Fruit fly (Drosophila melanogaster) whole organism, wandering third instar larva: ENCODE data around the gene Lgr3.

Experiments used
- Abd-B ChIP-seq: fragments of >200 bp; optimal IDR thresholded peaks from 2 replicates; lab custom pipeline; 2017; ENCODE audit warnings: missing biosample characterization, missing genetic modification characterization
- CG32264 ChIP-seq: fragments of 200-800 bp; sonication (Bioruptor generic); optimal IDR thresholded peaks from 2 replicates; lab custom pipeline; 2016; ENCODE audit warnings: missing biosample characterization, missing genetic modification characterization
- CG9705 ChIP-seq: fragments of 200-800 bp; sonication (Bioruptor generic); optimal IDR thresholded peaks from 2 replicates; lab custom pipeline; 2018; ENCODE audit warnings: missing biosample characterization, mild to moderate bottlenecking, missing genetic modification characterization
- CrebA ChIP-seq: fragments of 200-800 bp; sonication (Bioruptor generic); optimal IDR thresholded peaks from 2 replicates; lab custom pipeline; 2016; ENCODE audit warnings: missing biosample characterization, mild to moderate bottlenecking, missing genetic modification characterization, borderline replicate concordance
- Dfd ChIP-seq: fragments of >200 bp; optimal IDR thresholded peaks from 2 replicates; lab custom pipeline; 2017; ENCODE audit warnings: missing biosample characterization, missing genetic modification characterization
- Dif ChIP-seq: fragments of 200-275, 200-300 bp; sonication (Bioruptor generic); optimal IDR thresholded peaks from 2 replicates; lab custom pipeline; 2018; ENCODE audit warnings: missing biosample characterization, missing genetic modification characterization; ENCODE audit not compliant: partially characterized antibody
- GATAd ChIP-seq: sonication (Bioruptor generic); optimal IDR thresholded peaks from 2 replicates; lab custom pipeline; 2016; ENCODE audit warnings: missing biosample characterization, missing genetic modification characterization
- HLH106 ChIP-seq: fragments of 200-800 bp; optimal IDR thresholded peaks from 3 replicates; lab custom pipeline; 2019; ENCODE audit warnings: missing biosample characterization, mild to moderate bottlenecking, missing genetic modification characterization, moderate library complexity
- Hnf4 ChIP-seq: fragments of 200-800 bp; sonication (Bioruptor generic); optimal IDR thresholded peaks from 2 replicates; lab custom pipeline; 2016; ENCODE audit warnings: missing biosample characterization, mild to moderate bottlenecking, missing genetic modification characterization
- Hr78 ChIP-seq: fragments of >200 bp; optimal IDR thresholded peaks from 2 replicates; lab custom pipeline; 2017; ENCODE audit warnings: missing biosample characterization, missing genetic modification characterization
- Hr83 ChIP-seq: fragments of 200-300 bp; sonication (Bioruptor generic); optimal IDR thresholded peaks from 2 replicates; lab custom pipeline; 2016; ENCODE audit warnings: missing biosample characterization, mild to moderate bottlenecking, missing genetic modification characterization, moderate library complexity; ENCODE audit not compliant: poor library complexity, severe bottlenecking
- Jra ChIP-seq: sonication (Bioruptor generic); optimal IDR thresholded peaks from 2 replicates; lab custom pipeline; 2016; ENCODE audit warnings: missing biosample characterization, missing genetic modification characterization
- Mio ChIP-seq: sonication (Bioruptor generic); optimal IDR thresholded peaks from 2 replicates; lab custom pipeline; 2016; ENCODE audit warnings: missing biosample characterization, missing genetic modification characterization
- Myc ChIP-seq: fragments of >200 bp; optimal IDR thresholded peaks from 2 replicates; lab custom pipeline; 2017
- N ChIP-seq: fragments of >200 bp; optimal IDR thresholded peaks from 2 replicates; lab custom pipeline; 2018; ENCODE audit warnings: missing biosample characterization, missing external identifiers, missing genetic modification characterization
- OdsH ChIP-seq: fragments of 200-800 bp; sonication (Bioruptor generic); optimal IDR thresholded peaks from 2 replicates; lab custom pipeline; 2016; ENCODE audit warnings: missing biosample characterization, mild to moderate bottlenecking, missing genetic modification characterization
- Rel ChIP-seq, 2 experiments: fragments of 200-800 bp; sonication (Bioruptor generic) in 1 of 2; optimal IDR thresholded peaks; 2 replicates in 1 of 2; 3 replicates in 1 of 2; lab custom pipeline; 2016 to 2019; ENCODE audit warnings: mild to moderate bottlenecking in 2 of 2, missing biosample characterization in 2 of 2, missing genetic modification characterization in 2 of 2, moderate library complexity in 1 of 2
- Sp1 ChIP-seq: fragments of 200-800 bp; sonication (Bioruptor generic); optimal IDR thresholded peaks from 3 replicates; lab custom pipeline; 2019; ENCODE audit warnings: missing biosample characterization, mild to moderate bottlenecking, missing genetic modification characterization, moderate library complexity
- Vsx2 ChIP-seq: fragments of 200-300, 225-300 bp; sonication (Bioruptor generic); optimal IDR thresholded peaks from 2 replicates; lab custom pipeline; 2018; ENCODE audit warnings: missing biosample characterization, missing genetic modification characterization; ENCODE audit not compliant: partially characterized antibody
- br ChIP-seq: fragments of 200-800 bp; sonication (Bioruptor generic); optimal IDR thresholded peaks from 2 replicates; lab custom pipeline; 2016; ENCODE audit warnings: missing biosample characterization, missing genetic modification characterization
- brk ChIP-seq: fragments of 200-800 bp; sonication (Bioruptor generic); optimal IDR thresholded peaks from 2 replicates; lab custom pipeline; 2016; ENCODE audit warnings: missing biosample characterization, mild to moderate bottlenecking, missing genetic modification characterization
- dl ChIP-seq, 2 experiments: fragments of 175-275, 200-275 bp in 1 of 2; fragments of 200-275 bp in 1 of 2; sonication (Bioruptor generic); optimal IDR thresholded peaks; lab custom pipeline; 2018; ENCODE audit warnings: mild to moderate bottlenecking in 2 of 2, missing biosample characterization in 2 of 2, missing genetic modification characterization in 2 of 2, moderate library complexity in 2 of 2; ENCODE audit not compliant: partially characterized antibody in 2 of 2, insufficient read depth in 1 of 2
- dmrt93B ChIP-seq: fragments of 200-800 bp; sonication (Bioruptor generic); optimal IDR thresholded peaks from 2 replicates; lab custom pipeline; 2018; ENCODE audit warnings: missing biosample characterization, mild to moderate bottlenecking, missing genetic modification characterization
- dsf ChIP-seq: sonication (Bioruptor generic); optimal IDR thresholded peaks from 2 replicates; lab custom pipeline; 2016; ENCODE audit warnings: missing biosample characterization, missing genetic modification characterization, borderline replicate concordance
- ey ChIP-seq: fragments of 200-800 bp; sonication (Bioruptor generic); optimal IDR thresholded peaks from 2 replicates; lab custom pipeline; 2016; ENCODE audit warnings: missing biosample characterization, missing genetic modification characterization
- foxo ChIP-seq, 2 experiments: fragments of 200-800 bp; sonication (Bioruptor generic); optimal IDR thresholded peaks; 2 replicates in 1 of 2; 3 replicates in 1 of 2; lab custom pipeline; 2016 to 2017; ENCODE audit warnings: missing biosample characterization in 2 of 2, missing genetic modification characterization in 2 of 2
- fru ChIP-seq: fragments of 200-800 bp; sonication (Bioruptor generic); optimal IDR thresholded peaks from 3 replicates; lab custom pipeline; 2016; ENCODE audit warnings: missing biosample characterization, mild to moderate bottlenecking, missing genetic modification characterization
- h ChIP-seq: fragments of 200-800 bp; sonication (Bioruptor generic); optimal IDR thresholded peaks from 3 replicates; lab custom pipeline; 2016; ENCODE audit warnings: missing biosample characterization, mild to moderate bottlenecking, missing genetic modification characterization
- jim ChIP-seq: fragments of 175-275, 200-325 bp; sonication (Bioruptor generic); optimal IDR thresholded peaks from 2 replicates; lab custom pipeline; 2016; ENCODE audit warnings: missing biosample characterization, mild to moderate bottlenecking, missing genetic modification characterization
- lola ChIP-seq: fragments of >200 bp; optimal IDR thresholded peaks from 2 replicates; lab custom pipeline; 2017; ENCODE audit warnings: missing biosample characterization, missing genetic modification characterization
- pan ChIP-seq: fragments of >200 bp; optimal IDR thresholded peaks from 2 replicates; lab custom pipeline; 2017
- psq ChIP-seq: fragments of 200-800 bp; sonication (Bioruptor generic); optimal IDR thresholded peaks from 3 replicates; lab custom pipeline; 2017; ENCODE audit warnings: missing biosample characterization, mild to moderate bottlenecking, missing genetic modification characterization, moderate library complexity
- rgr ChIP-seq: fragments of 200-800 bp; sonication (Bioruptor generic); optimal IDR thresholded peaks from 3 replicates; lab custom pipeline; 2016; ENCODE audit warnings: missing biosample characterization, mild to moderate bottlenecking, missing genetic modification characterization
- sage ChIP-seq: fragments of 200-800 bp; sonication (Bioruptor generic); optimal IDR thresholded peaks from 2 replicates; lab custom pipeline; 2016; ENCODE audit warnings: missing biosample characterization, mild to moderate bottlenecking, missing genetic modification characterization
- sv ChIP-seq: fragments of 200-800 bp; sonication (Bioruptor generic); optimal IDR thresholded peaks from 3 replicates; lab custom pipeline; 2016; ENCODE audit warnings: missing biosample characterization, missing genetic modification characterization
- tai ChIP-seq: sonication (Bioruptor generic); optimal IDR thresholded peaks from 2 replicates; lab custom pipeline; 2016; ENCODE audit warnings: missing biosample characterization, missing genetic modification characterization
- usp ChIP-seq: fragments of >200 bp; optimal IDR thresholded peaks from 2 replicates; lab custom pipeline; 2017; ENCODE audit warnings: missing biosample characterization, missing genetic modification characterization
- woc ChIP-seq: sonication (Bioruptor generic); optimal IDR thresholded peaks from 2 replicates; lab custom pipeline; 2016; ENCODE audit warnings: missing biosample characterization, mild to moderate bottlenecking, missing genetic modification characterization

The Lgr3 gene

DNA sequence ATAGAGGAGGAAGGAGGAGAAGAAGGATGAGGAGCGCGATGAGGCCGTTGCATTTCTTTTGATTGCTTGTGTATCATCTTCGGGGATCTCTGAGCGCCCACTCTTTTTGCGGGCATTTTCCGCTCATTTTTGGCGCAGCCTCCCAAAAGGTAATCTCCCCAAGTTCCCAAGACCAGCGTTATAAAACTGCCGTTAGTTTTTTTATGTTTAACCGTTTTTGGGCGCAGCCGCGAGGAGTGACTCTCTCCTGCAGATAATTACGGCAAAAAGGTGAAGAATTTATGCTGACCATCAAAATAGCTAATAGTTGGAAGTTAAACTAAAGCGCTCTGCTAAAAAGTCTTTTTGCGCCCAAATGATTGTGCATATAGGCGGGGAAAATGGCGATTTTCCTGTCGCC lies 27.2 kb upstream of the Lgr3 start:
- TF ChIP-seq CrebA (no peak), usp (GFP tag; lab: Kevin White, UChicago) (no peak), dmrt93B (GFP tag; lab: Kevin White, UChicago) (no peak), tai (GFP tag; lab: Kevin White, UChicago) (no peak), Myc (lab: Kevin White, UChicago) (no peak), Dif (GFP tag; lab: Kevin White, UChicago) (no peak), psq (GFP tag; lab: Kevin White, UChicago) (peak; percentile 3)

DNA sequence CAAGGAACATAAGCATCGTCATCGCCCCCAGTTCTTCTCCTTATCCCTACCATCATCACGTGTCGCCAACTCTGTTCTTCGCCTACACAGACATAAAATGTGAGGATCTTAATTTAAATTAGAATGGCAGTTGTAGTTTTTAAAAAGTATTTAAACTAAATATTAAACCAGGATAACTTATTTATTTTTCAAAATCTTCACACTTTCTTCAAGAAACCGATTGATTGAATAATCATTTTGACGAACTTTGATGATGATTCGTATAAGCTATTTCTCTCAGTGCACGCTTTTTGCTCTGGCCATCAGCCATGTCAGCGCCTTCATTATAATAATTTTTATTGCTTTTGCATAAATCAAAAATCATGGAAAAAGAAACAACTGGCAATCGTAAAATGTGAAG lies 26.6 kb upstream of the Lgr3 start:
- peak; percentile 45 for TF ChIP-seq Rel (GFP tag; optimal IDR thresholded peaks at IDR 0.05; lab: Kevin White, UChicago)
- no peak for TF ChIP-seq Rel (tag; optimal IDR thresholded peaks at IDR 0.05; lab: Kevin White, UChicago)
- TF ChIP-seq Sp1 (GFP tag; lab: Kevin White, UChicago) = peak; percentile 67
- no peak for TF ChIP-seq sv (GFP tag; lab: Kevin White, UChicago)
- no peak for TF ChIP-seq Hr78 (GFP tag; lab: Kevin White, UChicago)
- TF ChIP-seq pan = no peak
- TF ChIP-seq brk (GFP tag; lab: Kevin White, UChicago) = peak; percentile 59
- no peak for TF ChIP-seq Abd-B (GFP tag; lab: Kevin White, UChicago)
- TF ChIP-seq sage = peak; percentile 50
- peak; percentile 19 for TF ChIP-seq CG32264 (GFP tag; lab: Kevin White, UChicago)
- TF ChIP-seq tai (GFP tag; lab: Kevin White, UChicago) = peak; percentile 3
- TF ChIP-seq rgr (GFP tag; lab: Kevin White, UChicago) = peak; percentile 62
- TF ChIP-seq OdsH (GFP tag; lab: Kevin White, UChicago) = peak; percentile 57
- no peak for TF ChIP-seq jim
- TF ChIP-seq foxo (GFP tag; optimal IDR thresholded peaks at IDR 0.05; lab: Kevin White, UChicago) = peak in 1 of 2 experiments; percentile 78
- no peak for TF ChIP-seq N
- TF ChIP-seq dsf = no peak
- TF ChIP-seq CG9705 = peak; percentile 1
- TF ChIP-seq ey (GFP tag; lab: Kevin White, UChicago) = peak; percentile 65
- peak; percentile 58 for TF ChIP-seq br
- TF ChIP-seq Jra (GFP tag; lab: Kevin White, UChicago) = peak; percentile 29
- TF ChIP-seq GATAd (GFP tag; lab: Kevin White, UChicago) = no peak
- no peak for TF ChIP-seq usp (GFP tag; lab: Kevin White, UChicago)
- no peak for TF ChIP-seq Myc (lab: Kevin White, UChicago)
- TF ChIP-seq woc = peak; percentile 54
- no peak for TF ChIP-seq Mio
- peak; percentile 67 for TF ChIP-seq HLH106 (tag; lab: Kevin White, UChicago)
- TF ChIP-seq lola (GFP tag; lab: Kevin White, UChicago) = no peak
- TF ChIP-seq Dif (GFP tag; lab: Kevin White, UChicago) = no peak
- TF ChIP-seq psq (GFP tag; lab: Kevin White, UChicago) = peak; percentile 76
- TF ChIP-seq Hr83 = no peak
- no peak for TF ChIP-seq dl (GFP tag; optimal IDR thresholded peaks at IDR 0.05; lab: Kevin White, UChicago; ENCODE audit: insufficient read depth in 1 of 2, partially characterized antibody in 2 of 2)
- TF ChIP-seq fru (GFP tag; lab: Kevin White, UChicago) = peak; percentile 83
- no peak for TF ChIP-seq dmrt93B (GFP tag; lab: Kevin White, UChicago)
- TF ChIP-seq Vsx2 (GFP tag; lab: Kevin White, UChicago) = no peak
- peak; percentile 78 for TF ChIP-seq h (GFP tag; lab: Kevin White, UChicago)
- peak; percentile 57 for TF ChIP-seq CrebA
- TF ChIP-seq Hnf4 (GFP tag; lab: Kevin White, UChicago) = peak; percentile 53
- TF ChIP-seq Dfd (GFP tag; lab: Kevin White, UChicago) = no peak

DNA sequence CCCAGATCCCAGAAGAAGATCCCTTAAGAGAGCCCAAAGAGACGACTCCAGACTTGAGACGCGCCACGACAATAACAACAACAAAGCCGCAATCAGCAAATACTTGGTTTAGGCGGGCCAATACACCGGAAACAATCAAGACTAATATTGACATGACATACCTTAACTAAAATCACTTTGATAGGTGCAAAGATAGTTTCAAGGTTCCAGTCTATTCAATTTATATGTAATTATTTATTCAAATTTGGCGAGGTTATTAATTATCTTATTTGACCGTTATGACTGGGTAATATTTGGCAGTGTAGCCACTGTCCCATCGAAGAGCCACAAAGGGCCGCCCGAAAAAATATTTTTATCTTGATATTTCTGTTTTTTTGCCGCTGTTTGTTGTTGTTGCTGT lies 25.1 kb upstream of the Lgr3 start:
- TF ChIP-seq jim (no peak), Abd-B (GFP tag; lab: Kevin White, UChicago) (no peak), dmrt93B (GFP tag; lab: Kevin White, UChicago) (peak; percentile 87), Vsx2 (GFP tag; lab: Kevin White, UChicago) (no peak), woc (peak; percentile 92), HLH106 (tag; lab: Kevin White, UChicago) (peak; percentile 96), rgr (GFP tag; lab: Kevin White, UChicago) (peak; percentile 93), brk (GFP tag; lab: Kevin White, UChicago) (peak; percentile 93), usp (GFP tag; lab: Kevin White, UChicago) (no peak), psq (GFP tag; lab: Kevin White, UChicago) (peak; percentile 91), Hr83 (no peak), CG9705 (peak; percentile 88), Myc (lab: Kevin White, UChicago) (no peak), dl (GFP tag; optimal IDR thresholded peaks at IDR 0.05; lab: Kevin White, UChicago; ENCODE audit: insufficient read depth in 1 of 2, partially characterized antibody in 2 of 2) (no peak), OdsH (GFP tag; lab: Kevin White, UChicago) (peak; percentile 93), Jra (GFP tag; lab: Kevin White, UChicago) (peak; percentile 88), pan (no peak), Dif (GFP tag; lab: Kevin White, UChicago) (no peak), Hr78 (GFP tag; lab: Kevin White, UChicago) (no peak), h (GFP tag; lab: Kevin White, UChicago) (peak; percentile 97), Mio (peak; percentile 32), dsf (peak; percentile 58), Sp1 (GFP tag; lab: Kevin White, UChicago) (peak; percentile 96), sv (GFP tag; lab: Kevin White, UChicago) (no peak), CG32264 (GFP tag; lab: Kevin White, UChicago) (peak; percentile 82), Dfd (GFP tag; lab: Kevin White, UChicago) (no peak), GATAd (GFP tag; lab: Kevin White, UChicago) (no peak), lola (GFP tag; lab: Kevin White, UChicago) (no peak), N (no peak), Rel (GFP tag; optimal IDR thresholded peaks at IDR 0.05; lab: Kevin White, UChicago) (peak; percentile 90), Rel (tag; optimal IDR thresholded peaks at IDR 0.05; lab: Kevin White, UChicago) (peak; percentile 83), CrebA (peak; percentile 89), Hnf4 (GFP tag; lab: Kevin White, UChicago) (peak; percentile 93), foxo (GFP tag; optimal IDR thresholded peaks at IDR 0.05; lab: Kevin White, UChicago) (peak; percentile 55 to 97), sage (peak; percentile 89), br (peak; percentile 95), fru (GFP tag; lab: Kevin White, UChicago) (peak; percentile 97)
